Worm (Caenorhabditis elegans): ENCODE results near the gene fbxa-80.

ce11 chrIII:1323555-1323954, 8.5 kb upstream of the fbxa-80 start:
- TF ChIP-seq let-607 (tag; optimal IDR thresholded peaks at IDR 0.05) (no peak), chd-7 (tag; optimal IDR thresholded peaks at IDR 0.05) (no peak), sptf-2 (GFP tag; optimal IDR thresholded peaks at IDR 0.05) (no peak), nfya-1 (tag; optimal IDR thresholded peaks at IDR 0.05; ENCODE audit: borderline replicate concordance, insufficient read depth) (no peak), mxl-1 (tag; optimal IDR thresholded peaks at IDR 0.05) (no peak), snpc-3.4 (tag; optimal IDR thresholded peaks at IDR 0.05) (no peak), ztf-3 (GFP tag; optimal IDR thresholded peaks at IDR 0.05) (no peak), mes-4 (tag; optimal IDR thresholded peaks at IDR 0.05) (no peak), cebp-1 (GFP tag; IDR thresholded peaks at IDR 0.05) (peak; percentile 21; the same call in 1 of the 2 replicates), cebp-1 (tag; optimal IDR thresholded peaks at IDR 0.05) (peak; percentile 32)
